Worm (Caenorhabditis elegans): ENCODE results near the gene T12A7.2.

DNA sequence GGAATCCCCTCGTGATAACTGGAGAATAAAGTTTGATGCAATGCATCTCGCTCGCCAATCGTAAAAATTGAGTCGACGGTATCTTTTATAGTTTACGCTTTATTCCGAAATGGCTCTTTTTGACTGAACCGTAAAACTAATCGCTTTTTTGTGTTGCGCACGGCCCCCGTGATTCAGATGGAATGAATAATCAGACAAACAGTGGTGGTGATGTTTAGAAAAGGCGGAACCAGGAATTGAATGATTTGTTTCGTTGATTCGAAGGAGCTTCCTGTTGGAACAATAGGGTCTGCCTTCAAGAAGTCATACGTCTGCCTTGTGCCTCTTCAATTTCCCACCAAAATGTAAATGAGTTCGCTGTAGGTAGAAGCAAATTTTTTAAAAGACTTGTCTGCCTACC is 6.6 kb downstream of the T12A7.2 start, which contains the start of gene scl-18:
- TF ChIP-seq T07F8.4 (tag; optimal IDR thresholded peaks at IDR 0.05) (no peak), ccch-3 (GFP tag; optimal IDR thresholded peaks at IDR 0.05) (no peak), lin-54 (GFP tag; optimal IDR thresholded peaks at IDR 0.05) (no peak), sea-2 (GFP tag; IDR thresholded peaks at IDR 0.05) (no peak), him-1 (tag; optimal IDR thresholded peaks at IDR 0.05) (no peak)

Data from whole organism, young adult.